Comparison of ENCODE assay signal across 2 fruit fly cellular contexts in genomic region chr2L:16272730-16273129, dm6.
TF ChIP-seq lines count a peak whose summit lies in the region.

No protein-coding gene starts in this region.

TF ChIP-seq in whole organism, embryonic, 481 proteins besides CTCF, POLR2A, EP300 and RAD21 (continued from another document and continues in another):
- TF ChIP-seq sim (GFP tag; IDR thresholded peaks at IDR 0.05; lab: Robert Waterston, UW) (no peak), prd (optimal IDR thresholded peaks at IDR 0.05; lab: Kevin White, UChicago) (no peak), prd (GFP tag; IDR thresholded peaks at IDR 0.05; lab: Robert Waterston, UW) (no peak), CrebB (tag; optimal IDR thresholded peaks at IDR 0.05; lab: Kevin White, UChicago) (peak; percentile 26), Fer2 (tag; optimal IDR thresholded peaks at IDR 0.05; lab: Kevin White, UChicago) (peak; percentile 12), CG17568 (GFP tag; optimal IDR thresholded peaks at IDR 0.05; lab: Kevin White, UChicago) (peak; percentile 49), slbo (GFP tag; IDR thresholded peaks at IDR 0.05; lab: Robert Waterston, UW) (0 out of 2 replicates have a peak, but pooled peaks have one; percentile 14), Atf6 (GFP tag; IDR thresholded peaks at IDR 0.05; lab: Robert Waterston, UW) (peak; percentile 39; the same call in 1 of the 2 replicates), luna (GFP tag; optimal IDR thresholded peaks at IDR 0.05; lab: Kevin White, UChicago) (no peak), sob (GFP tag; IDR thresholded peaks at IDR 0.05; lab: Robert Waterston, UW) (0 out of 2 replicates have a peak, but pooled peaks have one; percentile 33), CG31224 (GFP tag; IDR thresholded peaks at IDR 0.05; lab: Robert Waterston, UW) (no peak), CG11504 (tag; optimal IDR thresholded peaks at IDR 0.05; lab: Kevin White, UChicago) (peak; percentile 18), corto (GFP tag; optimal IDR thresholded peaks at IDR 0.05; lab: Kevin White, UChicago) (no peak), CG8924 (tag; optimal IDR thresholded peaks at IDR 0.05; lab: Kevin White, UChicago) (peak; percentile 36), CG13123 (GFP tag; optimal IDR thresholded peaks at IDR 0.05; lab: Kevin White, UChicago) (no peak), jumu (GFP tag; optimal IDR thresholded peaks at IDR 0.05; lab: Kevin White, UChicago) (no peak), ab (GFP tag; optimal IDR thresholded peaks at IDR 0.05; lab: Kevin White, UChicago) (peak; percentile 6), ro (GFP tag; IDR thresholded peaks at IDR 0.05; lab: Robert Waterston, UW) (no peak), CG3281 (GFP tag; optimal IDR thresholded peaks at IDR 0.05; lab: Kevin White, UChicago) (peak; percentile 19), BtbVII (GFP tag; optimal IDR thresholded peaks at IDR 0.05; lab: Kevin White, UChicago) (peak; percentile 46), ham (GFP tag; IDR thresholded peaks at IDR 0.05; lab: Robert Waterston, UW) (no peak), D (optimal IDR thresholded peaks at IDR 0.05; lab: Kevin White, UChicago) (no peak), D (GFP tag; optimal IDR thresholded peaks at IDR 0.05; lab: Kevin White, UChicago) (peak; percentile 15), gce (GFP tag; IDR thresholded peaks at IDR 0.05; lab: Robert Waterston, UW) (0 out of 3 replicates have a peak, but pooled peaks have one; percentile 48), Med (GFP tag; lab: Kevin White, UChicago) (peak; percentile 83), CG7745 (tag; optimal IDR thresholded peaks at IDR 0.05; lab: Kevin White, UChicago) (peak; percentile 93), CG13424 (tag; optimal IDR thresholded peaks at IDR 0.05; lab: Kevin White, UChicago) (peak; percentile 13), nau (GFP tag; optimal IDR thresholded peaks at IDR 0.05; lab: Kevin White, UChicago) (peak; percentile 75), Max (GFP tag; optimal IDR thresholded peaks at IDR 0.05; lab: Kevin White, UChicago) (peak; percentile 30), CG10543 (GFP tag; optimal IDR thresholded peaks at IDR 0.05; lab: Kevin White, UChicago) (peak; percentile 77), kah (GFP tag; optimal IDR thresholded peaks at IDR 0.05; lab: Kevin White, UChicago) (peak; percentile 43), lab (GFP tag; optimal IDR thresholded peaks at IDR 0.05; lab: Kevin White, UChicago) (peak; percentile 80), CG3407 (GFP tag; optimal IDR thresholded peaks at IDR 0.05; lab: Kevin White, UChicago) (peak; percentile 56), Adf1 (GFP tag; IDR thresholded peaks at IDR 0.05; lab: Robert Waterston, UW) (peak; percentile 41; the same call in 1 of the 2 replicates), ATbp (GFP tag; optimal IDR thresholded peaks at IDR 0.05; lab: Kevin White, UChicago) (peak; percentile 83), CG4328 (GFP tag; optimal IDR thresholded peaks at IDR 0.05; lab: Kevin White, UChicago) (peak; percentile 48), CG1529 (GFP tag; optimal IDR thresholded peaks at IDR 0.05; lab: Kevin White, UChicago) (peak; percentile 21), CG17912 (GFP tag; optimal IDR thresholded peaks at IDR 0.05; lab: Kevin White, UChicago) (peak; percentile 48), Fer3 (tag; optimal IDR thresholded peaks at IDR 0.05; lab: Kevin White, UChicago) (peak; percentile 8), Hand (GFP tag; optimal IDR thresholded peaks at IDR 0.05; lab: Kevin White, UChicago) (peak; percentile 29), Poxn (GFP tag; IDR thresholded peaks at IDR 0.05; lab: Robert Waterston, UW) (no peak), Meics (GFP tag; optimal IDR thresholded peaks at IDR 0.05; lab: Kevin White, UChicago) (peak; percentile 50), stc (GFP tag; IDR thresholded peaks at IDR 0.05; lab: Robert Waterston, UW) (no peak), E2f1 (GFP tag; IDR thresholded peaks at IDR 0.05; lab: Robert Waterston, UW) (no peak), CG11247 (GFP tag; IDR thresholded peaks at IDR 0.05; lab: Robert Waterston, UW) (peak; percentile 23; the same call in 1 of the 2 replicates), eyg (GFP tag; optimal IDR thresholded peaks at IDR 0.05; lab: Kevin White, UChicago) (peak; percentile 1), lbe (GFP tag; optimal IDR thresholded peaks at IDR 0.05; lab: Kevin White, UChicago) (peak; percentile 80), sd (tag; optimal IDR thresholded peaks at IDR 0.05; lab: Kevin White, UChicago) (peak; percentile 91), CG18262 (tag; optimal IDR thresholded peaks at IDR 0.05; lab: Kevin White, UChicago) (peak; percentile 16), CG9727 (GFP tag; optimal IDR thresholded peaks at IDR 0.05; lab: Kevin White, UChicago) (peak; percentile 26), PHDP (tag; optimal IDR thresholded peaks at IDR 0.05; lab: Kevin White, UChicago) (peak; percentile 52), Dref (GFP tag; IDR thresholded peaks at IDR 0.05; lab: Robert Waterston, UW) (no peak), otp (GFP tag; IDR thresholded peaks at IDR 0.05; lab: Robert Waterston, UW) (peak; percentile 31; the same call in 2 of the 3 replicates), CG1603 (tag; optimal IDR thresholded peaks at IDR 0.05; lab: Kevin White, UChicago) (peak; percentile 43), insv (GFP tag; optimal IDR thresholded peaks at IDR 0.05; lab: Kevin White, UChicago) (peak in 1 of 2 experiments; percentile 10), ken (GFP tag; IDR thresholded peaks at IDR 0.05; lab: Robert Waterston, UW) (no peak), HHEX (GFP tag; optimal IDR thresholded peaks at IDR 0.05; lab: Kevin White, UChicago) (peak; percentile 60), CG12659 (GFP tag; optimal IDR thresholded peaks at IDR 0.05; lab: Kevin White, UChicago) (peak; percentile 9), CG18619 (GFP tag; optimal IDR thresholded peaks at IDR 0.05; lab: Kevin White, UChicago) (peak; percentile 31), mirr (GFP tag; optimal IDR thresholded peaks at IDR 0.05; lab: Kevin White, UChicago) (peak; percentile 56), CG10431 (GFP tag; optimal IDR thresholded peaks at IDR 0.05; lab: Kevin White, UChicago) (peak; percentile 34), CG33557 (GFP tag; optimal IDR thresholded peaks at IDR 0.05; lab: Kevin White, UChicago) (peak; percentile 32), CG12744 (GFP tag; optimal IDR thresholded peaks at IDR 0.05; lab: Kevin White, UChicago) (no peak), unpg (GFP tag; optimal IDR thresholded peaks at IDR 0.05; lab: Kevin White, UChicago) (peak; percentile 16), CG2678 (tag; optimal IDR thresholded peaks at IDR 0.05; lab: Kevin White, UChicago) (peak; percentile 52), kni (GFP tag; optimal IDR thresholded peaks at IDR 0.05; lab: Kevin White, UChicago) (peak; percentile 79)

TF ChIP-seq in whole organism, wandering third instar larva, 38 proteins besides CTCF, POLR2A, EP300 and RAD21 (continued from another document):
- TF ChIP-seq h (GFP tag; optimal IDR thresholded peaks at IDR 0.05; lab: Kevin White, UChicago) (peak; percentile 86), rgr (GFP tag; optimal IDR thresholded peaks at IDR 0.05; lab: Kevin White, UChicago) (peak; percentile 67), foxo (GFP tag; optimal IDR thresholded peaks at IDR 0.05; lab: Kevin White, UChicago) (peak in 1 of 2 experiments; percentile 10), brk (GFP tag; optimal IDR thresholded peaks at IDR 0.05; lab: Kevin White, UChicago) (peak; percentile 65), Mio (GFP tag; optimal IDR thresholded peaks at IDR 0.05; lab: Kevin White, UChicago) (no peak)
